Fruit fly (Drosophila melanogaster) whole organism, embryonic: ENCODE measurements around the gene CG12507.
A peak's percentile ranks its signal among the peaks of the same experiment; 100 is the strongest.

Experiments
- CG10431 ChIP-seq: fragments of 200-800 bp; sonication (Bioruptor generic); optimal IDR thresholded peaks from 3 replicates; lab custom pipeline; 2018; ENCODE audit warnings: missing biosample characterization, mild to moderate bottlenecking, missing genetic modification characterization
- CG10543 ChIP-seq: fragments of 200-800 bp; sonication (Bioruptor generic); optimal IDR thresholded peaks from 3 replicates; lab custom pipeline; 2017; ENCODE audit warnings: missing biosample characterization, mild to moderate bottlenecking, missing genetic modification characterization, moderate library complexity
- CG13296 ChIP-seq: fragments of 200-800 bp; sonication (Bioruptor generic); optimal IDR thresholded peaks from 3 replicates; lab custom pipeline; 2018; ENCODE audit warnings: missing biosample characterization, mild to moderate bottlenecking, missing genetic modification characterization
- CG17612 ChIP-seq: fragments of 200-800 bp; sonication (Bioruptor generic); IDR thresholded peaks from 2 replicates; pipeline ENCODE4 v1.3.6; 2022; ENCODE audit warnings: missing biosample characterization, missing genetic modification characterization
- CG18262 ChIP-seq: fragments of 200-800 bp; optimal IDR thresholded peaks from 3 replicates; lab custom pipeline; 2019; ENCODE audit warnings: missing biosample characterization, mild to moderate bottlenecking, missing genetic modification characterization, moderate library complexity
- CG2889 ChIP-seq: fragments of 200-800 bp; sonication (Bioruptor generic); IDR thresholded peaks from 3 replicates; pipeline ENCODE4 v1.3.6; 2022; ENCODE audit warnings: missing biosample characterization, missing genetic modification characterization
- CG3065 ChIP-seq: fragments of 200-800 bp; sonication (Bioruptor generic); optimal IDR thresholded peaks from 2 replicates; lab custom pipeline; 2016; ENCODE audit warnings: missing biosample characterization, missing genetic modification characterization
- CG34376 ChIP-seq: fragments of 200-800 bp; sonication (Bioruptor generic); optimal IDR thresholded peaks from 2 replicates; lab custom pipeline; 2018; ENCODE audit warnings: missing biosample characterization, mild to moderate bottlenecking, missing genetic modification characterization
- Deaf1 ChIP-seq: fragments of 200-800 bp; optimal IDR thresholded peaks from 3 replicates; lab custom pipeline; 2019; ENCODE audit warnings: missing biosample characterization, mild to moderate bottlenecking, missing genetic modification characterization, moderate library complexity
- ERR ChIP-seq: fragments of 200-800 bp; sonication (Bioruptor generic); optimal IDR thresholded peaks from 2 replicates; lab custom pipeline; 2016; ENCODE audit warnings: missing biosample characterization, missing genetic modification characterization
- Gug ChIP-seq: fragments of 200-800 bp; sonication (Bioruptor generic); IDR thresholded peaks from 4 replicates; pipeline ENCODE4 v1.3.6; 2022; ENCODE audit warnings: missing biosample characterization, missing genetic modification characterization
- HLH4C ChIP-seq: fragments of 200-800 bp; sonication (Bioruptor generic); IDR thresholded peaks from 3 replicates; pipeline ENCODE4 v1.3.6; 2022; ENCODE audit warnings: missing biosample characterization, missing genetic modification characterization; ENCODE audit not compliant: partially characterized antibody
- HmgZ ChIP-seq: fragments of 200-800 bp; sonication (Bioruptor generic); optimal IDR thresholded peaks from 2 replicates; lab custom pipeline; 2018; ENCODE audit warnings: missing biosample characterization, mild to moderate bottlenecking, missing genetic modification characterization
- Hr51 ChIP-seq, 2 experiments: fragments of 200-800 bp; sonication (Bioruptor generic); optimal IDR thresholded peaks; 2 replicates in 1 of 2; 3 replicates in 1 of 2; lab custom pipeline; 2016 to 2018; ENCODE audit warnings: missing biosample characterization in 2 of 2, missing genetic modification characterization in 2 of 2, mild to moderate bottlenecking in 1 of 2, moderate library complexity in 1 of 2
- Hr78 ChIP-seq, 2 experiments: fragments of 200-800 bp in 1 of 2; fragments of >200 bp in 1 of 2; sonication (Bioruptor generic) in 1 of 2; optimal IDR thresholded peaks; 2 replicates each; lab custom pipeline; 2017 to 2019; ENCODE audit warnings: missing biosample characterization in 2 of 2, missing genetic modification characterization in 2 of 2, mild to moderate bottlenecking in 1 of 2, moderate library complexity in 1 of 2
- MESR4 ChIP-seq: fragments of 200-800 bp; sonication (Bioruptor generic); optimal IDR thresholded peaks from 2 replicates; lab custom pipeline; 2018; ENCODE audit warnings: missing biosample characterization, mild to moderate bottlenecking, missing genetic modification characterization, moderate library complexity
- Med ChIP-seq: fragments of 200-800 bp; sonication (Bioruptor generic); peaks from one replicate; lab custom pipeline; 2016; ENCODE audit warnings: missing biosample characterization, missing genetic modification characterization, mild to moderate bottlenecking, inconsistent platforms, moderate library complexity
- NFAT ChIP-seq: fragments of 200-800 bp; sonication (Bioruptor generic); IDR thresholded peaks from 2 replicates; pipeline ENCODE4 v1.3.6; 2022; ENCODE audit warnings: missing biosample characterization, missing genetic modification characterization
- Opbp ChIP-seq: fragments of 200-800 bp; sonication (Bioruptor generic); IDR thresholded peaks from 3 replicates; pipeline ENCODE4 v1.3.6; 2022; ENCODE audit warnings: missing biosample characterization, missing genetic modification characterization; ENCODE audit not compliant: partially characterized antibody
- Rfx ChIP-seq: fragments of 200-800 bp; sonication (Bioruptor generic); IDR thresholded peaks from 2 replicates; pipeline ENCODE4 v1.3.6; 2022; ENCODE audit warnings: missing biosample characterization, missing genetic modification characterization
- cwo ChIP-seq: fragments of 200-800 bp; sonication (Bioruptor generic); optimal IDR thresholded peaks from 3 replicates; lab custom pipeline; 2017; ENCODE audit warnings: missing biosample characterization, missing genetic modification characterization, mild to moderate bottlenecking, moderate library complexity, missing genetic modification reagents
- exex ChIP-seq: fragments of 200-800 bp; sonication (Bioruptor generic); optimal IDR thresholded peaks from 4 replicates; lab custom pipeline; 2018; ENCODE audit warnings: missing biosample characterization, mild to moderate bottlenecking, missing genetic modification characterization, moderate library complexity
- grn ChIP-seq: fragments of 200-800 bp; sonication (Bioruptor generic); optimal IDR thresholded peaks from 3 replicates; lab custom pipeline; 2017; ENCODE audit warnings: missing biosample characterization, missing genetic modification characterization
- jumu ChIP-seq: fragments of 200-800 bp; sonication (Bioruptor generic); optimal IDR thresholded peaks from 3 replicates; lab custom pipeline; 2016; ENCODE audit warnings: missing biosample characterization, missing genetic modification characterization
- knrl ChIP-seq: fragments of 200-800 bp; sonication (Bioruptor generic); IDR thresholded peaks from 3 replicates; pipeline ENCODE4 v1.3.6; 2022; ENCODE audit warnings: missing biosample characterization, missing genetic modification characterization; ENCODE audit not compliant: partially characterized antibody
- mirr ChIP-seq: fragments of 200-800 bp; sonication (Bioruptor generic); optimal IDR thresholded peaks from 3 replicates; lab custom pipeline; 2018; ENCODE audit warnings: missing biosample characterization, mild to moderate bottlenecking, missing genetic modification characterization
- otp ChIP-seq: fragments of 200-800 bp; sonication (Bioruptor generic); IDR thresholded peaks from 3 replicates; pipeline ENCODE4, ENCODE4 v1.3.6; 2022; ENCODE audit warnings: missing biosample characterization, missing genetic modification characterization
- pan ChIP-seq, 4 experiments: fragments of >200 bp in 3 of 4; fragments of 200-800 bp in 1 of 4; sonication (Bioruptor generic) in 1 of 4; optimal IDR thresholded peaks in 3 of 4; IDR thresholded peaks in 1 of 4; 2 replicates each; pipeline versions ENCODE4 v1.3.6 to Lab custom; 2017 to 2022; ENCODE audit warnings: missing biosample characterization in 2 of 4, missing genetic modification characterization in 2 of 4, mixed read lengths in 1 of 4
- row ChIP-seq: fragments of 200-800 bp; sonication (Bioruptor generic); IDR thresholded peaks from 3 replicates; pipeline ENCODE4 v1.3.6; 2022; ENCODE audit warnings: missing biosample characterization, missing genetic modification characterization
- sens ChIP-seq: fragments of 200-800 bp; sonication (Bioruptor generic); peaks from one replicate; lab custom pipeline; 2016; ENCODE audit warnings: missing biosample characterization, missing genetic modification characterization
- seq ChIP-seq: fragments of 200-800 bp; sonication (Bioruptor generic); IDR thresholded peaks from 2 replicates; pipeline ENCODE4 v1.3.6; 2022; ENCODE audit warnings: missing biosample characterization, missing genetic modification characterization
- sima ChIP-seq: fragments of 200-800 bp; sonication (Bioruptor generic); optimal IDR thresholded peaks from 2 replicates; lab custom pipeline; 2016; ENCODE audit warnings: missing biosample characterization, missing genetic modification characterization
- sug ChIP-seq: fragments of 200-800 bp; optimal IDR thresholded peaks from 2 replicates; lab custom pipeline; 2019; ENCODE audit warnings: missing biosample characterization, mild to moderate bottlenecking, missing genetic modification characterization, moderate library complexity
- tgo ChIP-seq: fragments of 200-800 bp; sonication (Bioruptor generic); IDR thresholded peaks from 3 replicates; pipeline ENCODE4 v1.3.6; 2022; ENCODE audit warnings: missing biosample characterization, missing genetic modification characterization
- tx ChIP-seq: fragments of 200-800 bp; sonication (Bioruptor generic); optimal IDR thresholded peaks from 2 replicates; lab custom pipeline; 2016; ENCODE audit warnings: missing biosample characterization, missing genetic modification characterization

The CG12507 gene

dm6 chrX:16308953-16309352, 42.6 kb upstream of the CG12507 start:
- TF ChIP-seq tx (GFP tag; lab: Kevin White, UChicago) (no peak), tgo (GFP tag; lab: Robert Waterston, UW) (no peak), sima (GFP tag; lab: Kevin White, UChicago) (no peak), ERR (GFP tag; lab: Kevin White, UChicago) (peak; percentile 44), jumu (GFP tag; lab: Kevin White, UChicago) (no peak), knrl (GFP tag; lab: Robert Waterston, UW) (no peak), CG13296 (GFP tag; lab: Kevin White, UChicago) (peak; percentile 13), Med (GFP tag; lab: Kevin White, UChicago) (peak; percentile 2), sens (GFP tag; lab: Kevin White, UChicago) (peak; percentile 44), seq (GFP tag; lab: Robert Waterston, UW) (no peak)

- TF ChIP-seq Rfx (GFP tag; lab: Robert Waterston, UW): peak; percentile 43; the same call in 1 of the 2 replicates
- peak; percentile 22 for TF ChIP-seq HmgZ (tag; lab: Kevin White, UChicago)
- peak; percentile 85 for TF ChIP-seq sug (tag; lab: Kevin White, UChicago)
- TF ChIP-seq Gug (GFP tag; lab: Robert Waterston, UW): no peak
- peak; percentile 57 for TF ChIP-seq CG18262 (tag; lab: Kevin White, UChicago)
- 0 out of 3 replicates have a peak, but pooled peaks have one; percentile 33 for TF ChIP-seq otp (GFP tag; lab: Robert Waterston, UW)
- no peak for TF ChIP-seq jumu (GFP tag; lab: Kevin White, UChicago)
- TF ChIP-seq CG2889 (GFP tag; lab: Robert Waterston, UW): no peak
- no peak for TF ChIP-seq NFAT (GFP tag; lab: Robert Waterston, UW)
- peak; percentile 25 for TF ChIP-seq mirr
- TF ChIP-seq CG3065: peak; percentile 11
- peak in 1 of 2 experiments; percentile 75 for TF ChIP-seq Hr78 (GFP tag; optimal IDR thresholded peaks at IDR 0.05; lab: Kevin White, UChicago)
- 0 out of 3 replicates have a peak, but pooled peaks have one; percentile 34 for TF ChIP-seq HLH4C (GFP tag; lab: Robert Waterston, UW)
- no peak for TF ChIP-seq CG10431
- peak; percentile 77 for TF ChIP-seq exex
- TF ChIP-seq row (GFP tag; lab: Robert Waterston, UW): peak; percentile 34; the same call in 2 of the 3 replicates
- TF ChIP-seq CG34376 (GFP tag; lab: Kevin White, UChicago): peak; percentile 81
- TF ChIP-seq CG17612 (GFP tag; lab: Robert Waterston, UW): no peak
- peak; percentile 16 for TF ChIP-seq cwo (GFP tag; lab: Kevin White, UChicago)
- TF ChIP-seq sima (GFP tag; lab: Kevin White, UChicago): no peak
- TF ChIP-seq Opbp (GFP tag; lab: Robert Waterston, UW): 0 out of 3 replicates have a peak, but pooled peaks have one; percentile 5
- no peak for TF ChIP-seq Hr51 (GFP tag; optimal IDR thresholded peaks at IDR 0.05; lab: Kevin White, UChicago)
- TF ChIP-seq CG10543 (GFP tag; lab: Kevin White, UChicago): peak; percentile 71
- TF ChIP-seq grn (GFP tag; lab: Kevin White, UChicago): peak; percentile 95
- no peak for TF ChIP-seq pan (optimal IDR thresholded peaks at IDR 0.05; lab: Kevin White, UChicago)
- TF ChIP-seq pan (GFP tag; optimal IDR thresholded peaks at IDR 0.05 in 1 of 2, IDR thresholded peaks at IDR 0.05 in 1 of 2): peak in 1 of 2 experiments; percentile 16
- peak; percentile 3 for TF ChIP-seq MESR4 (GFP tag; lab: Kevin White, UChicago)
- TF ChIP-seq Deaf1 (tag; lab: Kevin White, UChicago): peak; percentile 71
Observed at dm6 chrX:16308310-16308918, 42.1 kb upstream of the CG12507 start, which contains the start of gene Had1. Gene Had1 (minus strand): TSS chrX:16308667.
